Fruit fly (Drosophila melanogaster): Measurements from ENCODE around the gene beat-IV.

DNA sequence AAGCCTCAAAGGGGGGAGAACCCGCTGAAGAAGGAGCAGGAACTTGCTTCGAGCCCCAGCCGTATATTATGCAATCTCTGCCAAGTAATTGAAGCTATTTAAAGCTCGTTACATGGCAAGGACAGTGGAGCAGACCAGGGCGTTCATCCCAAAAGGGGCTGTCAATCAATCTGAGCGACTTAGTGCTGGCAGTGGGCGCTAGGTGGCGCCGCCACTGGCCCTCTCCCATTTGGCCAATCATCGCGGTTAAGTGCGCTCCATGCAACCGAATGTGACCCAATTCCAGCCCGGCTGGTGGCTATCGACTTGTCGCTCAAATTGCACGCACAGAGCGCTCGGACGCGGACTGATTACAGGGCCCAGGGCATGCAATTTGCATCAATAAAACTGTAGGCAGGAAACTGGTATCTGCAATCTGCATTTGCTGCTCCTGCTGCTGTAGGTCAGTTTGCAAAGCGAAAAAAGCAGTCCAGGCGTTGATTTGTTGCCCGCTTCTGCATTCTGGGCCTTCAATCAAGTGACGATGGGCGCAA is 47.7 kb upstream of the beat-IV start:
- TF ChIP-seq CG13624 (GFP tag; optimal IDR thresholded peaks at IDR 0.05), result no peak
- no peak for TF ChIP-seq Deaf1 (tag; optimal IDR thresholded peaks at IDR 0.05)
- TF ChIP-seq z (GFP tag; IDR thresholded peaks at IDR 0.05), result no peak
- TF ChIP-seq chinmo (GFP tag; IDR thresholded peaks at IDR 0.05; ENCODE audit: partially characterized antibody), result no peak
- TF ChIP-seq unc-4 (GFP tag; IDR thresholded peaks at IDR 0.05; ENCODE audit: partially characterized antibody), result no peak
- TF ChIP-seq Poxn (GFP tag; IDR thresholded peaks at IDR 0.05), result no peak

Data from whole organism, embryonic.